Worm (Caenorhabditis elegans): ENCODE measurements around the gene clec-144.

ce11 chrII:11816475-11816874 lies 15.9 kb downstream of the clec-144 start, which contains the start of gene pap-3:
- TF ChIP-seq daf-12 (tag; optimal IDR thresholded peaks at IDR 0.05) (no peak), ama-1 (optimal IDR thresholded peaks at IDR 0.05) (no peak), nhr-11 (tag; optimal IDR thresholded peaks at IDR 0.05) (no peak), nhr-237 (tag; optimal IDR thresholded peaks at IDR 0.05) (no peak)
